Fruit fly (Drosophila melanogaster) whole organism, pupa: ENCODE results near the gene CG12617.

Source experiments
- CG10348 ChIP-seq: fragments of 200-800 bp; sonication (Bioruptor generic); IDR thresholded peaks from 2 replicates; pipeline ENCODE4 v1.3.6; 2022; ENCODE audit warnings: missing biosample characterization, missing genetic modification characterization
- CG12605 ChIP-seq: fragments of 200-800 bp; sonication (Bioruptor generic); IDR thresholded peaks from 2 replicates; pipeline ENCODE4 v1.3.6; 2022; ENCODE audit warnings: missing biosample characterization, missing genetic modification characterization
- fd96Ca ChIP-seq: fragments of 200-800 bp; sonication (Bioruptor generic); IDR thresholded peaks from 3 replicates; pipeline ENCODE4 v1.3.6; 2022; ENCODE audit warnings: missing biosample characterization, missing genetic modification characterization

dm6 chr2L:20332978-20333377 lies 38.5 kb downstream of the CG12617 start:
- TF ChIP-seq fd96Ca (GFP tag; lab: Robert Waterston, UW) (0 out of 3 replicates have a peak, but pooled peaks have one; percentile 12), CG12605 (GFP tag; lab: Robert Waterston, UW) (no peak), CG10348 (GFP tag; lab: Robert Waterston, UW) (no peak)
